Worm (Caenorhabditis elegans): ENCODE measurements around the gene larp-1.
A peak's percentile ranks its signal among the peaks of the same experiment; 100 is the strongest.

The larp-1 gene

ce11 chrIII:5026366-5026765 lies 8.9 kb upstream of the larp-1 start:
- TF ChIP-seq sox-4 (tag; optimal IDR thresholded peaks at IDR 0.05) (no peak), ttx-3 (tag; optimal IDR thresholded peaks at IDR 0.05) (no peak), sdc-2 (tag; optimal IDR thresholded peaks at IDR 0.05) (no peak)

ce11 chrIII:5025136-5025629 lies 7.7 kb upstream of the larp-1 start:
- TF ChIP-seq ama-1 (optimal IDR thresholded peaks at IDR 0.05) (peak; percentile 34), tbx-2 (tag; optimal IDR thresholded peaks at IDR 0.05) (no peak), madf-2 (tag; optimal IDR thresholded peaks at IDR 0.05) (no peak)

ce11 chrIII:5024393-5024964 lies 7.0 kb upstream of the larp-1 start, which contains the start of gene pcf-11:
pcf-11 (plus strand) TSS chrIII:5024914.
- TF ChIP-seq pqm-1 (tag; optimal IDR thresholded peaks at IDR 0.05): no peak
- peak; percentile 53 for TF ChIP-seq ceh-31 (tag; optimal IDR thresholded peaks at IDR 0.05)
- TF ChIP-seq hlh-6 (tag; optimal IDR thresholded peaks at IDR 0.05): no peak
- peak; percentile 18 for TF ChIP-seq ceh-2 (tag; optimal IDR thresholded peaks at IDR 0.05)
- peak; percentile 35 for TF ChIP-seq rnt-1 (tag; optimal IDR thresholded peaks at IDR 0.05)
- TF ChIP-seq pax-1 (tag; optimal IDR thresholded peaks at IDR 0.05): no peak
- TF ChIP-seq dmd-4 (tag; optimal IDR thresholded peaks at IDR 0.05; ENCODE audit: borderline replicate concordance): no peak
- no peak for TF ChIP-seq che-1 (tag; optimal IDR thresholded peaks at IDR 0.05)
- peak; percentile 70 for TF ChIP-seq unc-55 (GFP tag; optimal IDR thresholded peaks at IDR 0.05)
- TF ChIP-seq C38D4.7 (GFP tag; optimal IDR thresholded peaks at IDR 0.05): no peak
- no peak for TF ChIP-seq nhr-232 (tag; optimal IDR thresholded peaks at IDR 0.05)
- TF ChIP-seq Y22D7AL.16 (tag; optimal IDR thresholded peaks at IDR 0.05): no peak
- TF ChIP-seq pros-1 (tag; optimal IDR thresholded peaks at IDR 0.05): peak; percentile 14
- no peak for TF ChIP-seq tbx-7 (tag; optimal IDR thresholded peaks at IDR 0.05)
- no peak for TF ChIP-seq zip-5 (tag; optimal IDR thresholded peaks at IDR 0.05)
- peak; percentile 27 for TF ChIP-seq unc-42 (tag; optimal IDR thresholded peaks at IDR 0.05)
- TF ChIP-seq fkh-6 (tag; optimal IDR thresholded peaks at IDR 0.05): no peak
- TF ChIP-seq hlh-30 (tag; optimal IDR thresholded peaks at IDR 0.05; ENCODE audit: insufficient read depth): peak; percentile 88
- no peak for TF ChIP-seq elt-4 (tag; optimal IDR thresholded peaks at IDR 0.05)
- TF ChIP-seq ref-2 (tag; optimal IDR thresholded peaks at IDR 0.05): peak; percentile 63
- no peak for TF ChIP-seq ceh-19 (GFP tag; optimal IDR thresholded peaks at IDR 0.05)
- peak; percentile 43 for TF ChIP-seq ets-4 (tag; optimal IDR thresholded peaks at IDR 0.05)
- no peak for TF ChIP-seq ceh-24 (tag; optimal IDR thresholded peaks at IDR 0.05)
- TF ChIP-seq unc-86 (tag; optimal IDR thresholded peaks at IDR 0.05): peak; percentile 7
- no peak for TF ChIP-seq nhr-11 (tag; optimal IDR thresholded peaks at IDR 0.05)
- TF ChIP-seq ceh-48 (tag; optimal IDR thresholded peaks at IDR 0.05): peak; percentile 83
- TF ChIP-seq pha-2 (tag; optimal IDR thresholded peaks at IDR 0.05): no peak
- TF ChIP-seq unc-3 (GFP tag; conservative IDR thresholded peaks at IDR 0.05): no peak
- TF ChIP-seq unc-3 (tag; optimal IDR thresholded peaks at IDR 0.05): no peak
- TF ChIP-seq C08G9.2 (tag; optimal IDR thresholded peaks at IDR 0.05): no peak
- TF ChIP-seq ceh-34 (tag; optimal IDR thresholded peaks at IDR 0.05): no peak
- TF ChIP-seq lin-11 (tag; optimal IDR thresholded peaks at IDR 0.05): no peak
- peak; percentile 17 for TF ChIP-seq tbx-2 (tag; optimal IDR thresholded peaks at IDR 0.05)
- TF ChIP-seq odd-2 (tag; optimal IDR thresholded peaks at IDR 0.05): no peak
- TF ChIP-seq nfya-1 (tag; optimal IDR thresholded peaks at IDR 0.05): peak; percentile 68
- TF ChIP-seq sox-2 (GFP tag; IDR thresholded peaks at IDR 0.05): no peak
